Worm (Caenorhabditis elegans): ENCODE results near the gene sqv-2.
A peak's percentile ranks its signal among the peaks of the same experiment; 100 is the strongest.

sqv-2 gene

ce11 chrII:2921860-2922259, 27.7 kb upstream of the sqv-2 start:
- TF ChIP-seq mdl-1 (tag; optimal IDR thresholded peaks at IDR 0.05) (no peak), nhr-237 (tag; optimal IDR thresholded peaks at IDR 0.05) (no peak), ztf-11 (tag; optimal IDR thresholded peaks at IDR 0.05) (no peak), ama-1 (optimal IDR thresholded peaks at IDR 0.05) (no peak), ZK546.5 (tag; optimal IDR thresholded peaks at IDR 0.05) (no peak), egl-27 (tag; optimal IDR thresholded peaks at IDR 0.05) (no peak), skn-1 (tag; optimal IDR thresholded peaks at IDR 0.05) (no peak), elt-3 (tag; optimal IDR thresholded peaks at IDR 0.05) (no peak), ceh-28 (tag; optimal IDR thresholded peaks at IDR 0.05) (no peak), nhr-12 (tag; optimal IDR thresholded peaks at IDR 0.05) (no peak), fkh-10 (GFP tag; optimal IDR thresholded peaks at IDR 0.05) (no peak), pha-4 (tag; optimal IDR thresholded peaks at IDR 0.05) (no peak), lin-39 (tag; optimal IDR thresholded peaks at IDR 0.05) (no peak), ceh-82 (tag; optimal IDR thresholded peaks at IDR 0.05) (no peak), mml-1 (tag; optimal IDR thresholded peaks at IDR 0.05) (no peak), unc-62 (GFP tag; optimal IDR thresholded peaks at IDR 0.05) (no peak)

ce11 chrII:2920817-2921458, 26.7 kb upstream of the sqv-2 start:
- TF ChIP-seq snpc-4 (tag; optimal IDR thresholded peaks at IDR 0.05) (peak; percentile 29), unc-39 (tag; optimal IDR thresholded peaks at IDR 0.05) (no peak), elt-3 (tag; optimal IDR thresholded peaks at IDR 0.05) (no peak), fos-1 (tag; optimal IDR thresholded peaks at IDR 0.05) (no peak), ceh-28 (tag; optimal IDR thresholded peaks at IDR 0.05) (peak; percentile 26), nhr-11 (tag; optimal IDR thresholded peaks at IDR 0.05) (no peak), egl-5 (tag; optimal IDR thresholded peaks at IDR 0.05) (no peak), nhr-28 (tag; optimal IDR thresholded peaks at IDR 0.05) (no peak), nfya-1 (tag; optimal IDR thresholded peaks at IDR 0.05; ENCODE audit: insufficient read depth) (peak; percentile 48), nhr-77 (tag; optimal IDR thresholded peaks at IDR 0.05) (no peak), ama-1 (optimal IDR thresholded peaks at IDR 0.05) (no peak), daf-12 (tag; optimal IDR thresholded peaks at IDR 0.05) (no peak), pqm-1 (tag; optimal IDR thresholded peaks at IDR 0.05) (no peak), mdl-1 (tag; optimal IDR thresholded peaks at IDR 0.05) (peak; percentile 68), ceh-9 (tag; optimal IDR thresholded peaks at IDR 0.05) (no peak), zag-1 (tag; optimal IDR thresholded peaks at IDR 0.05) (no peak), mml-1 (tag; optimal IDR thresholded peaks at IDR 0.05) (no peak), nhr-237 (tag; optimal IDR thresholded peaks at IDR 0.05) (no peak), fkh-10 (GFP tag; optimal IDR thresholded peaks at IDR 0.05) (peak; percentile 26), aly-2 (tag; optimal IDR thresholded peaks at IDR 0.05) (no peak), elt-2 (tag; optimal IDR thresholded peaks at IDR 0.05) (peak; percentile 36), R02D3.7 (tag; optimal IDR thresholded peaks at IDR 0.05) (no peak), tbx-2 (tag; optimal IDR thresholded peaks at IDR 0.05) (no peak), nhr-12 (tag; optimal IDR thresholded peaks at IDR 0.05) (no peak), ztf-4 (tag; optimal IDR thresholded peaks at IDR 0.05) (no peak), ZK546.5 (tag; optimal IDR thresholded peaks at IDR 0.05) (no peak), fkh-2 (tag; optimal IDR thresholded peaks at IDR 0.05) (no peak), pha-4 (tag; optimal IDR thresholded peaks at IDR 0.05) (peak; percentile 57), nhr-25 (tag; optimal IDR thresholded peaks at IDR 0.05) (no peak), lin-39 (tag; optimal IDR thresholded peaks at IDR 0.05) (peak; percentile 6), sea-2 (GFP tag; optimal IDR thresholded peaks at IDR 0.05) (no peak), skn-1 (tag; optimal IDR thresholded peaks at IDR 0.05) (no peak), eor-1 (tag; optimal IDR thresholded peaks at IDR 0.05) (no peak), nhr-67 (tag; optimal IDR thresholded peaks at IDR 0.05) (no peak), nhr-76 (tag; optimal IDR thresholded peaks at IDR 0.05) (no peak), ztf-11 (tag; optimal IDR thresholded peaks at IDR 0.05) (no peak), ceh-82 (tag; optimal IDR thresholded peaks at IDR 0.05) (no peak), hmg-11 (tag; optimal IDR thresholded peaks at IDR 0.05) (peak; percentile 43), jun-1 (tag; optimal IDR thresholded peaks at IDR 0.05) (peak; percentile 5), lin-15B (tag; optimal IDR thresholded peaks at IDR 0.05) (peak; percentile 15), nhr-23 (tag; optimal IDR thresholded peaks at IDR 0.05) (peak; percentile 28)

Data from whole organism, L3 larva.